Fruit fly (Drosophila melanogaster): ENCODE data around the gene slp2.

Gene slp2

DNA sequence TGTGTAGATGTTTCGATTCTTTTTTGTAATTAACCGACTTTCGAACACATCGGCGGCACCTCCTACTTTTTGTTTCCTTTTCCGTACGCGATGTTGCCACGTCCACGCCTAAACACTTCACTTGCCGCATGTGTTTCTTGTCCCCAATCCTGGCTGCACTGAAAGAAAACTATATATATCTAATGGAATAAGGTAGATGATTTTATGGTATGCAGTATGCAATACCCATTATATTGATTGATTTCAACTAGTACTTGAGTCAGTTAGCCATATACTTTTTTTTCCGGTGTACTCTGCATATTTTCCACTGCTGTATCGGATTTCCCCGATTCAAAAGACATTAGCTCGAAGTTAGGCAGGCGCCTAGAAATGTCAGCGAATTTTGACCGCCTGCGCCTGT, 17.7 kb upstream of the slp2 start (continued):
- TF ChIP-seq Vsx1 (GFP tag; optimal IDR thresholded peaks at IDR 0.05): no peak
- no peak for TF ChIP-seq prd (optimal IDR thresholded peaks at IDR 0.05)
- TF ChIP-seq prd (GFP tag; IDR thresholded peaks at IDR 0.05): peak; percentile 76
- no peak for TF ChIP-seq Mes4 (GFP tag; optimal IDR thresholded peaks at IDR 0.05)
- no peak for TF ChIP-seq kah (GFP tag; optimal IDR thresholded peaks at IDR 0.05)
- 0 out of 3 replicates have a peak, but pooled peaks have one; percentile 29 for TF ChIP-seq CG7357 (GFP tag; IDR thresholded peaks at IDR 0.05)
- TF ChIP-seq CG7928 (GFP tag; optimal IDR thresholded peaks at IDR 0.05): no peak
- TF ChIP-seq CG31441 (GFP tag; IDR thresholded peaks at IDR 0.05): no peak
- TF ChIP-seq ro (GFP tag; IDR thresholded peaks at IDR 0.05): no peak
- peak; percentile 67 for TF ChIP-seq sens (GFP tag)
- no peak for TF ChIP-seq CG2889 (GFP tag; IDR thresholded peaks at IDR 0.05)
- TF ChIP-seq sug (tag; optimal IDR thresholded peaks at IDR 0.05): no peak
- TF ChIP-seq CG18011 (GFP tag; optimal IDR thresholded peaks at IDR 0.05): no peak
- no peak for TF ChIP-seq CG13424 (tag; optimal IDR thresholded peaks at IDR 0.05)
- TF ChIP-seq CG4424 (GFP tag; optimal IDR thresholded peaks at IDR 0.05): peak; percentile 15
- no peak for TF ChIP-seq ap (GFP tag; IDR thresholded peaks at IDR 0.05)
- no peak for TF ChIP-seq inv (GFP tag; IDR thresholded peaks at IDR 0.05; ENCODE audit: partially characterized antibody)
- 0 out of 3 replicates have a peak, but pooled peaks have one; percentile 26 for TF ChIP-seq CG17361 (GFP tag; IDR thresholded peaks at IDR 0.05)
- peak; percentile 42 for TF ChIP-seq gem (tag; optimal IDR thresholded peaks at IDR 0.05)
- TF ChIP-seq CG32767 (GFP tag; IDR thresholded peaks at IDR 0.05): no peak
- TF ChIP-seq Adf1 (GFP tag; IDR thresholded peaks at IDR 0.05): no peak
- TF ChIP-seq pb (GFP tag; optimal IDR thresholded peaks at IDR 0.05): no peak
- TF ChIP-seq nau (GFP tag; optimal IDR thresholded peaks at IDR 0.05): no peak
- peak; percentile 81 for TF ChIP-seq Xrp1 (GFP tag; IDR thresholded peaks at IDR 0.05)
- no peak for TF ChIP-seq ind (GFP tag; optimal IDR thresholded peaks at IDR 0.05)
- TF ChIP-seq YL-1 (GFP tag; optimal IDR thresholded peaks at IDR 0.05): no peak
- no peak for TF ChIP-seq CG34224 (GFP tag; IDR thresholded peaks at IDR 0.05; ENCODE audit: partially characterized antibody)
- no peak for TF ChIP-seq CG3838 (GFP tag; optimal IDR thresholded peaks at IDR 0.05)
- no peak for TF ChIP-seq Oli (tag; optimal IDR thresholded peaks at IDR 0.05)
- TF ChIP-seq bcd (GFP tag; optimal IDR thresholded peaks at IDR 0.05): no peak
- no peak for TF ChIP-seq Gsc (GFP tag; IDR thresholded peaks at IDR 0.05)
- TF ChIP-seq klu (GFP tag; IDR thresholded peaks at IDR 0.05): no peak
- TF ChIP-seq Dip3 (GFP tag; optimal IDR thresholded peaks at IDR 0.05): no peak
- TF ChIP-seq ato (GFP tag; IDR thresholded peaks at IDR 0.05; ENCODE audit: partially characterized antibody): no peak
- TF ChIP-seq CG12071 (GFP tag; optimal IDR thresholded peaks at IDR 0.05): no peak
- TF ChIP-seq Atf-2 (GFP tag; optimal IDR thresholded peaks at IDR 0.05): no peak
- no peak for TF ChIP-seq Mrtf (GFP tag; IDR thresholded peaks at IDR 0.05)
- no peak for TF ChIP-seq CG8290 (GFP tag; optimal IDR thresholded peaks at IDR 0.05)
- no peak for TF ChIP-seq CG8290 (tag; optimal IDR thresholded peaks at IDR 0.05)
- no peak for TF ChIP-seq dpn (GFP tag; optimal IDR thresholded peaks at IDR 0.05)
- no peak for TF ChIP-seq repo (GFP tag; optimal IDR thresholded peaks at IDR 0.05)
- TF ChIP-seq CG1603 (tag; optimal IDR thresholded peaks at IDR 0.05): peak; percentile 60
- TF ChIP-seq CG43689 (GFP tag; IDR thresholded peaks at IDR 0.05): no peak
- TF ChIP-seq CG16779 (GFP tag; IDR thresholded peaks at IDR 0.05): no peak
- no peak for TF ChIP-seq CG4707 (GFP tag; optimal IDR thresholded peaks at IDR 0.05)
- TF ChIP-seq CG6854 (GFP tag; optimal IDR thresholded peaks at IDR 0.05): no peak
- TF ChIP-seq Hr3 (GFP tag; optimal IDR thresholded peaks at IDR 0.05): no peak
- TF ChIP-seq NfI (GFP tag; optimal IDR thresholded peaks at IDR 0.05): no peak
- TF ChIP-seq Nf-YC (tag; optimal IDR thresholded peaks at IDR 0.05): no peak
- TF ChIP-seq CG10462 (GFP tag; optimal IDR thresholded peaks at IDR 0.05): peak; percentile 14
- no peak for TF ChIP-seq crp (GFP tag; optimal IDR thresholded peaks at IDR 0.05)
- no peak for TF ChIP-seq tap (tag; optimal IDR thresholded peaks at IDR 0.05)
- TF ChIP-seq CG3163 (GFP tag; optimal IDR thresholded peaks at IDR 0.05): no peak
